Worm (Caenorhabditis elegans) whole organism, mixed stage, embryonic: ENCODE data around the gene sri-48.

Experiments used
- ceh-83 ChIP-seq: fragments of 200-800 bp; sonication (Bioruptor generic); optimal IDR thresholded peaks from 2 replicates; lab custom pipeline; 2018; ENCODE audit warnings: mild to moderate bottlenecking, missing genetic modification characterization, missing compliant biosample characterization
- elt-3 ChIP-seq: fragments of 150-350 bp; optimal IDR thresholded peaks from 2 replicates; lab custom pipeline; 2014; ENCODE audit warnings: missing biosample characterization, missing genetic modification characterization
- lin-13 ChIP-seq: fragments of 150-350 bp; optimal IDR thresholded peaks from 2 replicates; lab custom pipeline; 2014; ENCODE audit warnings: missing biosample characterization, missing genetic modification characterization
- mep-1 ChIP-seq: fragments of 150-350 bp; optimal IDR thresholded peaks from 2 replicates; lab custom pipeline; 2017; ENCODE audit warnings: missing biosample characterization, missing genetic modification reagents, missing genetic modification characterization, inconsistent platforms
- nhr-237 ChIP-seq: fragments of 150-350 bp; optimal IDR thresholded peaks from 2 replicates; lab custom pipeline; 2014; ENCODE audit warnings: missing biosample characterization, missing genetic modification characterization
- snpc-4 ChIP-seq: fragments of 150-350 bp; optimal IDR thresholded peaks from 2 replicates; lab custom pipeline; 2014; ENCODE audit warnings: missing biosample characterization, missing genetic modification characterization
- tbx-8 ChIP-seq: fragments of 200-800 bp; sonication (Bioruptor generic); optimal IDR thresholded peaks from 2 replicates; lab custom pipeline; 2018; ENCODE audit warnings: mild to moderate bottlenecking, missing genetic modification characterization, moderate library complexity, missing compliant biosample characterization
- unc-62 ChIP-seq: fragments of 150-350 bp; optimal IDR thresholded peaks from 2 replicates; lab custom pipeline; 2014; ENCODE audit warnings: missing biosample characterization, missing genetic modification reagents, missing genetic modification characterization

- TF ChIP-seq snpc-4 (no peak), unc-62 (GFP tag; lab: Kevin White, UChicago) (no peak), lin-13 (tag; lab: Kevin White, UChicago) (no peak), nhr-237 (tag; lab: Kevin White, UChicago) (no peak), mep-1 (tag; lab: Kevin White, UChicago) (no peak), tbx-8 (GFP tag; lab: Kevin White, UChicago) (no peak), ceh-83 (GFP tag; lab: Kevin White, UChicago) (no peak), elt-3 (tag; lab: Kevin White, UChicago) (no peak)
These were observed 12.8 kb upstream of the sri-48 start, which contains the start of gene ZC239.4 for ce11 chrII:3213898-3214297.
